Worm (Caenorhabditis elegans): ENCODE results near the gene pro-1.

DNA sequence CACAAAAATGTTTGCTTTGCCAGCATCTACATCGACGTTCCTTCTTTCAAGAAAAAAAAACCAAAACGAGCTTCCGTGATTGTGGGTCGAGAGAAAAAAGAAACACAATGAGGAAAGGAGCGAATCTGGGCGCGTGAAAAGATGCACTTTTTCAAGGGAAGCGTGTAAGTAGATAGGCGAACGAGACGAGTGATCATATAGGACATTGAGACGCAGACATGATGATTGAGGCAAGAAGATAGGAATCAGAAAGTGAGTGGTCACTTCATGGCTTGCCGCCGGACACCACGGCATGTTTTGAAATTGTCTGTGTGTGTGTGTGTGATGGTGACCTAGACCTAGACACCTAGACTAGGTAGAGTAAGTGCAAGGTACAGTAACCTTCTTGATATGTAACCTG, 40.2 kb downstream of the pro-1 start:
- TF ChIP-seq cog-1 (tag; optimal IDR thresholded peaks at IDR 0.05) (no peak), tab-1 (GFP tag; IDR thresholded peaks at IDR 0.05) (no peak), ref-1 (GFP tag; conservative IDR thresholded peaks at IDR 0.05) (no peak), T22C8.4 (GFP tag; IDR thresholded peaks at IDR 0.05) (no peak), med-1 (GFP tag; optimal IDR thresholded peaks at IDR 0.05; ENCODE audit: insufficient read depth) (no peak), flt-1 (GFP tag; IDR thresholded peaks at IDR 0.05) (no peak)

Measured in whole organism, midembryonic.